Worm (Caenorhabditis elegans): ENCODE results near the gene dct-12.

DNA sequence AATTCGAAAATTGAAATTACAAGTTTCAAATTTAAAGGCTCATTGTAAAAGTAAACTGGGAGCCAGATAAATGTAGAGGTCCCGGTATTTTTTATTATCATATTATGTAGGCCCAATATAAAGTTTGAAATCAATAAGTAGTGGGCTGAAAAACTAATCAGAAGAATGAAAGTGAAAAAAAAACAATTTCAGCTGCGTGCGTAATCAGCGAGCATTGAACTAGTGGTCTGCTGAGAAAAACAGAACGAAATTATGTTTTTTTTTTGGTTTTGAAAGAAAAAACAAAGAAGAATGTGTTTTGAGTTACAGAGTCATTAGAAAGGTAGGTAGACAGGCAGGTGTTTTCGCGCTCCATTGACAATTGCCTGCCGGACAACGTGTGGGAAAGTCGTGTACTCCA is 23.5 kb downstream of the dct-12 start, which contains the start of gene sre-31:
- TF ChIP-seq T22C8.4 (GFP tag; IDR thresholded peaks at IDR 0.05) = no peak
- TF ChIP-seq ref-1 (GFP tag; conservative IDR thresholded peaks at IDR 0.05) = no peak
- TF ChIP-seq cog-1 (tag; optimal IDR thresholded peaks at IDR 0.05) = no peak
- no peak for TF ChIP-seq flt-1 (GFP tag; IDR thresholded peaks at IDR 0.05)
- TF ChIP-seq tab-1 (GFP tag; IDR thresholded peaks at IDR 0.05) = no peak
- no peak for TF ChIP-seq klf-2 (GFP tag; conservative IDR thresholded peaks at IDR 0.05)
- no peak for TF ChIP-seq med-1 (GFP tag; optimal IDR thresholded peaks at IDR 0.05; ENCODE audit: insufficient read depth)
- TF ChIP-seq ztf-29 (GFP tag; IDR thresholded peaks at IDR 0.05) = no peak
- TF ChIP-seq ztf-23 (GFP tag; IDR thresholded peaks at IDR 0.05) = no peak
